Fruit fly (Drosophila melanogaster): Measurements from ENCODE around the gene CG31183.
A peak's percentile ranks its signal among the peaks of the same experiment; 100 is the strongest.

CG31183 gene

dm6 chr3R:15920751-15921156, 45.0 kb upstream of the CG31183 start, which contains the start of gene Fbxl7 (continued):
- no peak for TF ChIP-seq N (GFP tag; optimal IDR thresholded peaks at IDR 0.05)
- no peak for TF ChIP-seq Rel (GFP tag; optimal IDR thresholded peaks at IDR 0.05)
- peak; percentile 11 for TF ChIP-seq Rel (tag; optimal IDR thresholded peaks at IDR 0.05)
- peak; percentile 46 for TF ChIP-seq Dif (GFP tag; optimal IDR thresholded peaks at IDR 0.05; ENCODE audit: partially characterized antibody)
- no peak for TF ChIP-seq tai (GFP tag; optimal IDR thresholded peaks at IDR 0.05)
- peak in 1 of 2 experiments; percentile 8 for TF ChIP-seq foxo (GFP tag; optimal IDR thresholded peaks at IDR 0.05)
- TF ChIP-seq lola (GFP tag; optimal IDR thresholded peaks at IDR 0.05), result no peak
- TF ChIP-seq usp (GFP tag; optimal IDR thresholded peaks at IDR 0.05), result no peak
- no peak for TF ChIP-seq CG9705 (GFP tag; optimal IDR thresholded peaks at IDR 0.05)
- TF ChIP-seq sv (GFP tag; optimal IDR thresholded peaks at IDR 0.05), result no peak

dm6 chr3R:15920229-15920533, 44.4 kb upstream of the CG31183 start:
- TF ChIP-seq rgr (GFP tag; optimal IDR thresholded peaks at IDR 0.05) (no peak), GATAd (GFP tag; optimal IDR thresholded peaks at IDR 0.05) (no peak), ey (GFP tag; optimal IDR thresholded peaks at IDR 0.05) (no peak), Hnf4 (GFP tag; optimal IDR thresholded peaks at IDR 0.05) (no peak), Abd-B (GFP tag; optimal IDR thresholded peaks at IDR 0.05) (no peak), dmrt93B (GFP tag; optimal IDR thresholded peaks at IDR 0.05) (no peak), jim (GFP tag; optimal IDR thresholded peaks at IDR 0.05) (no peak), Sp1 (GFP tag; optimal IDR thresholded peaks at IDR 0.05) (no peak), woc (GFP tag; optimal IDR thresholded peaks at IDR 0.05) (no peak), Dfd (GFP tag; optimal IDR thresholded peaks at IDR 0.05) (no peak), Dif (GFP tag; optimal IDR thresholded peaks at IDR 0.05; ENCODE audit: partially characterized antibody) (no peak), sv (GFP tag; optimal IDR thresholded peaks at IDR 0.05) (no peak), Myc (optimal IDR thresholded peaks at IDR 0.05) (no peak), Vsx2 (GFP tag; optimal IDR thresholded peaks at IDR 0.05; ENCODE audit: partially characterized antibody) (no peak)

dm6 chr3R:15919367-15920228, 43.9 kb upstream of the CG31183 start:
- TF ChIP-seq ey (GFP tag; optimal IDR thresholded peaks at IDR 0.05) (peak; percentile 95), dmrt93B (GFP tag; optimal IDR thresholded peaks at IDR 0.05) (peak; percentile 83), pan (optimal IDR thresholded peaks at IDR 0.05) (no peak), sage (GFP tag; optimal IDR thresholded peaks at IDR 0.05) (peak; percentile 87), br (GFP tag; optimal IDR thresholded peaks at IDR 0.05) (peak; percentile 95), dl (GFP tag; optimal IDR thresholded peaks at IDR 0.05; ENCODE audit: insufficient read depth in 1 of 2, partially characterized antibody in 2 of 2) (peak in 1 of 2 experiments; percentile 66), psq (GFP tag; optimal IDR thresholded peaks at IDR 0.05) (peak; percentile 83), N (GFP tag; optimal IDR thresholded peaks at IDR 0.05) (no peak), Mio (GFP tag; optimal IDR thresholded peaks at IDR 0.05) (peak; percentile 57), Vsx2 (GFP tag; optimal IDR thresholded peaks at IDR 0.05; ENCODE audit: partially characterized antibody) (peak; percentile 63), HLH106 (tag; optimal IDR thresholded peaks at IDR 0.05) (peak; percentile 89), OdsH (GFP tag; optimal IDR thresholded peaks at IDR 0.05) (peak; percentile 93), Abd-B (GFP tag; optimal IDR thresholded peaks at IDR 0.05) (no peak), CG32264 (GFP tag; optimal IDR thresholded peaks at IDR 0.05) (peak; percentile 85), Sp1 (GFP tag; optimal IDR thresholded peaks at IDR 0.05) (peak; percentile 85), h (GFP tag; optimal IDR thresholded peaks at IDR 0.05) (peak; percentile 95), Hr83 (GFP tag; optimal IDR thresholded peaks at IDR 0.05; ENCODE audit: poor library complexity, severe bottlenecking) (no peak), woc (GFP tag; optimal IDR thresholded peaks at IDR 0.05) (peak; percentile 90), Hr78 (GFP tag; optimal IDR thresholded peaks at IDR 0.05) (no peak), fru (GFP tag; optimal IDR thresholded peaks at IDR 0.05) (peak; percentile 94), Rel (GFP tag; optimal IDR thresholded peaks at IDR 0.05) (peak; percentile 37), Rel (tag; optimal IDR thresholded peaks at IDR 0.05) (no peak), CG9705 (GFP tag; optimal IDR thresholded peaks at IDR 0.05) (peak; percentile 27), Dif (GFP tag; optimal IDR thresholded peaks at IDR 0.05; ENCODE audit: partially characterized antibody) (peak; percentile 71), rgr (GFP tag; optimal IDR thresholded peaks at IDR 0.05) (peak; percentile 92), foxo (GFP tag; optimal IDR thresholded peaks at IDR 0.05) (peak in 1 of 2 experiments; percentile 94), dsf (GFP tag; optimal IDR thresholded peaks at IDR 0.05; ENCODE audit: borderline replicate concordance) (peak; percentile 57), Myc (optimal IDR thresholded peaks at IDR 0.05) (no peak)

All from whole organism, wandering third instar larva.